Worm (Caenorhabditis elegans) whole organism, young adult: ENCODE results near the gene cct-7.

Experiments used
- B0261.1 ChIP-seq: sonication (generic microtip); optimal IDR thresholded peaks from 2 replicates; lab custom pipeline; 2016; ENCODE audit warnings: mild to moderate bottlenecking, missing genetic modification characterization, moderate library complexity, missing compliant biosample characterization
- B0336.3 ChIP-seq: fragments of 200-800 bp; sonication (Bioruptor generic); IDR thresholded peaks from 2 replicates; pipeline ENCODE4 v1.3.6; 2022; ENCODE audit warnings: missing genetic modification characterization, missing compliant biosample characterization
- F22D6.2 ChIP-seq: sonication (generic microtip); optimal IDR thresholded peaks from 2 replicates; lab custom pipeline; 2016; ENCODE audit warnings: mild to moderate bottlenecking, missing genetic modification characterization, missing compliant biosample characterization
- F33H1.4 ChIP-seq: fragments of 200-800 bp; sonication (Bioruptor generic); IDR thresholded peaks from 2 replicates; pipeline ENCODE4 v1.3.6; 2022; ENCODE audit warnings: missing genetic modification reagents, missing genetic modification characterization, missing compliant biosample characterization
- F37B4.10 ChIP-seq: fragments of 200-800 bp; sonication (Bioruptor generic); IDR thresholded peaks from 2 replicates; pipeline ENCODE4 v1.3.6; 2022; ENCODE audit warnings: missing genetic modification characterization, missing compliant biosample characterization
- F55B11.4 ChIP-seq: sonication (generic microtip); optimal IDR thresholded peaks from 2 replicates; lab custom pipeline; 2016; ENCODE audit warnings: missing compliant biosample characterization, missing genetic modification characterization, borderline replicate concordance; ENCODE audit not compliant: insufficient read depth
- F57A8.1 ChIP-seq: fragments of 200-800 bp; sonication (Bioruptor generic); optimal IDR thresholded peaks from 2 replicates; lab custom pipeline; 2018; ENCODE audit warnings: mild to moderate bottlenecking, missing genetic modification characterization, moderate library complexity, missing compliant biosample characterization
- F57C9.4 ChIP-seq: sonication (generic microtip); optimal IDR thresholded peaks from 2 replicates; lab custom pipeline; 2017; ENCODE audit warnings: mild to moderate bottlenecking, missing genetic modification characterization, missing compliant biosample characterization
- T26A5.8 ChIP-seq: sonication (generic microtip); optimal IDR thresholded peaks from 2 replicates; lab custom pipeline; 2016; ENCODE audit warnings: missing genetic modification characterization, missing compliant biosample characterization
- Y53F4B.3 ChIP-seq: fragments of 200-800 bp; sonication (Bioruptor generic); IDR thresholded peaks from 2 replicates; pipeline ENCODE4 v1.3.6; 2022; ENCODE audit warnings: missing genetic modification reagents, missing genetic modification characterization, missing compliant biosample characterization
- Y56A3A.18 ChIP-seq: fragments of 200-800 bp; sonication (Bioruptor generic); IDR thresholded peaks from 2 replicates; pipeline ENCODE4 v1.3.6; 2022; ENCODE audit warnings: missing genetic modification reagents, missing genetic modification characterization, missing compliant biosample characterization
- athp-1 ChIP-seq: sonication (generic microtip); optimal IDR thresholded peaks from 2 replicates; lab custom pipeline; 2017; ENCODE audit warnings: mild to moderate bottlenecking, missing genetic modification characterization, missing compliant biosample characterization
- attf-3 ChIP-seq: fragments of 200-800 bp; sonication (Bioruptor generic); conservative IDR thresholded peaks from 2 replicates; pipeline ENCODE4 v1.3.6; 2022; ENCODE audit warnings: missing genetic modification reagents, missing genetic modification characterization, missing compliant biosample characterization
- bed-1 ChIP-seq: fragments of 200-800 bp; sonication (Bioruptor generic); IDR thresholded peaks from 2 replicates; pipeline ENCODE4 v1.3.6; 2022; ENCODE audit warnings: missing genetic modification reagents, missing genetic modification characterization, missing compliant biosample characterization
- cebp-1 ChIP-seq, 2 experiments: fragments of 200-800 bp in 1 of 2; sonication (Bioruptor generic) in 1 of 2; sonication (generic microtip) in 1 of 2; IDR thresholded peaks in 1 of 2; optimal IDR thresholded peaks in 1 of 2; 2 replicates each; pipeline versions ENCODE4 v1.3.6 to Lab custom; 2017 to 2022; ENCODE audit warnings: missing compliant biosample characterization in 2 of 2, missing genetic modification characterization in 2 of 2, mild to moderate bottlenecking in 1 of 2, missing genetic modification reagents in 1 of 2, moderate library complexity in 1 of 2
- ceh-58 ChIP-seq: fragments of 200-800 bp; sonication (Bioruptor generic); IDR thresholded peaks from 2 replicates; pipeline ENCODE4 v1.3.6; 2022; ENCODE audit warnings: missing genetic modification characterization, missing compliant biosample characterization
- ceh-91 ChIP-seq: fragments of 200-800 bp; sonication (Bioruptor generic); IDR thresholded peaks from 2 replicates; pipeline ENCODE4 v1.3.6; 2022; ENCODE audit warnings: missing genetic modification reagents, missing genetic modification characterization, missing compliant biosample characterization
- die-1 ChIP-seq: sonication (generic microtip); optimal IDR thresholded peaks from 2 replicates; lab custom pipeline; 2016; ENCODE audit warnings: missing genotype, mild to moderate bottlenecking, missing genetic modification characterization, missing compliant biosample characterization
- dpff-1 ChIP-seq: sonication (generic microtip); optimal IDR thresholded peaks from 2 replicates; lab custom pipeline; 2017; ENCODE audit warnings: mild to moderate bottlenecking, missing genetic modification characterization, missing compliant biosample characterization
- dpl-1 ChIP-seq: fragments of 150-350 bp; optimal IDR thresholded peaks from 2 replicates; lab custom pipeline; 2014; ENCODE audit warnings: missing biosample characterization, missing genetic modification reagents, missing genetic modification characterization
- ets-4 ChIP-seq: fragments of 200-800 bp; sonication (Bioruptor generic); optimal IDR thresholded peaks from 2 replicates; lab custom pipeline; 2018; ENCODE audit warnings: mild to moderate bottlenecking, missing genetic modification characterization, missing compliant biosample characterization
- fkh-3 ChIP-seq: sonication (generic microtip); optimal IDR thresholded peaks from 2 replicates; lab custom pipeline; 2016; ENCODE audit warnings: mild to moderate bottlenecking, missing genetic modification characterization, missing compliant biosample characterization
- hlh-12 ChIP-seq: sonication (generic microtip); optimal IDR thresholded peaks from 2 replicates; lab custom pipeline; 2016; ENCODE audit warnings: missing genetic modification characterization, missing compliant biosample characterization
- hrde-1 ChIP-seq: sonication (generic microtip); optimal IDR thresholded peaks from 2 replicates; lab custom pipeline; 2016; ENCODE audit warnings: missing genetic modification characterization, mild to moderate bottlenecking, missing compliant biosample characterization, moderate library complexity, missing genotype, missing genetic modification reagents, borderline replicate concordance
- let-607 ChIP-seq, 2 experiments: fragments of 200-800 bp in 1 of 2; sonication (Bioruptor generic) in 1 of 2; sonication (generic microtip) in 1 of 2; optimal IDR thresholded peaks; 2 replicates each; lab custom pipeline; 2016 to 2018; ENCODE audit warnings: mild to moderate bottlenecking in 2 of 2, missing compliant biosample characterization in 2 of 2, missing genetic modification characterization in 2 of 2, moderate library complexity in 2 of 2, missing genotype in 1 of 2
- lin-35 ChIP-seq, 3 experiments: fragments of 150-350 bp in 2 of 3; sonication (generic microtip) in 1 of 3; optimal IDR thresholded peaks; 2 replicates each; lab custom pipeline; 2014 to 2018; ENCODE audit warnings: missing biosample characterization in 3 of 3, missing genetic modification characterization in 3 of 3, missing genetic modification reagents in 3 of 3
- mcd-1 ChIP-seq: fragments of 200-800 bp; sonication (Bioruptor generic); IDR thresholded peaks from 2 replicates; pipeline ENCODE4 v1.3.6; 2022; ENCODE audit warnings: missing genetic modification reagents, missing genetic modification characterization, missing compliant biosample characterization
- mel-28 ChIP-seq: sonication (generic microtip); optimal IDR thresholded peaks from 2 replicates; lab custom pipeline; 2016; ENCODE audit warnings: borderline replicate concordance, mild to moderate bottlenecking, missing genetic modification characterization, missing compliant biosample characterization
- mxl-1 ChIP-seq: sonication (generic microtip); optimal IDR thresholded peaks from 2 replicates; lab custom pipeline; 2016; ENCODE audit warnings: missing genetic modification characterization, missing compliant biosample characterization
- nhr-80 ChIP-seq: sonication (generic microtip); optimal IDR thresholded peaks from 2 replicates; lab custom pipeline; 2016; ENCODE audit warnings: missing genetic modification characterization, missing compliant biosample characterization
- pbrm-1 ChIP-seq: fragments of 200-800 bp; sonication (Bioruptor generic); IDR thresholded peaks from 2 replicates; pipeline ENCODE4 v1.3.6; 2022; ENCODE audit warnings: missing genetic modification reagents, missing genetic modification characterization, missing compliant biosample characterization
- unc-62 ChIP-seq: fragments of 150-350 bp; optimal IDR thresholded peaks from 2 replicates; lab custom pipeline; 2014; ENCODE audit warnings: missing biosample characterization, missing genetic modification reagents, missing genetic modification characterization
- zfh-2 ChIP-seq: fragments of 200-800 bp; sonication (Bioruptor generic); conservative IDR thresholded peaks from 2 replicates; pipeline ENCODE4 v1.3.6; 2022; ENCODE audit warnings: missing genetic modification reagents, missing genetic modification characterization, missing compliant biosample characterization
- ztf-22 ChIP-seq: fragments of 200-800 bp; sonication (Bioruptor generic); optimal IDR thresholded peaks from 2 replicates; lab custom pipeline; 2018; ENCODE audit warnings: mild to moderate bottlenecking, missing genetic modification characterization, moderate library complexity, missing compliant biosample characterization
- ztf-25 ChIP-seq: fragments of 200-800 bp; sonication (Bioruptor generic); IDR thresholded peaks from 2 replicates; pipeline ENCODE4 v1.3.6; 2022; ENCODE audit warnings: missing genetic modification reagents, missing genetic modification characterization, missing compliant biosample characterization
- ztf-3 ChIP-seq: fragments of 200-800 bp; sonication (Bioruptor generic); optimal IDR thresholded peaks from 2 replicates; lab custom pipeline; 2018; ENCODE audit warnings: mild to moderate bottlenecking, missing genetic modification characterization, missing compliant biosample characterization

cct-7 gene

ce11 chrV:1875497-1875988, 3.5 kb downstream of the cct-7 start (continued):
- peak; percentile 94 for TF ChIP-seq F57C9.4 (tag; lab: Kevin White, UChicago)
- TF ChIP-seq ceh-58 (GFP tag; lab: Robert Waterston, UW): peak; percentile 77; the same call in 1 of the 2 replicates
- TF ChIP-seq fkh-3 (tag; lab: Kevin White, UChicago): peak; percentile 8
- no peak for TF ChIP-seq die-1 (tag; lab: Kevin White, UChicago)
- 0 out of 2 replicates have a peak, but pooled peaks have one; percentile 35 for TF ChIP-seq F33H1.4 (GFP tag; lab: Robert Waterston, UW)
- TF ChIP-seq ztf-3: no peak

DNA sequence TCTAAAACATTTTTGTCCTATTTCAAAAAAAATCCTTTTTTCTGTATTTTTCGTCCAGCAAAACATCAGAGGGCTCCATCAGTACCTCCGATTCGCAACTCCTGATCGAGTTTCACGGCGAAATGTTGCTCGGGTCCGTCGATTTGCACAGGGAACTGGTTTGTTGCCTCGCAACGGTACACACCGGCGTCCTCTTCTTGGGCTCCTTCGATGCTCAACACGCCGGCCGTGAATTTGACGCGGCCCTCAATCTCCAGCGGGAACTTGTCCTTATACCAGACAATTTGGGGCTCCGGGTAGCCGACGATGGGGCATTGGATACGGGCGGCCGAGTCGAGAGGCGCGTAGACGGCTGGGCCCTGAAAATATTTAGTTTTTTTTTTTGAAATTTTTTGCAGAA, 6.0 kb downstream of the cct-7 start:
- TF ChIP-seq ztf-22 (GFP tag; lab: Kevin White, UChicago) (no peak), mcd-1 (0 out of 2 replicates have a peak, but pooled peaks have one; percentile 13), zfh-2 (GFP tag; lab: Robert Waterston, UW) (peak; percentile 71)

- TF ChIP-seq nhr-80 (tag; lab: Kevin White, UChicago) (peak; percentile 61), F55B11.4 (tag; lab: Kevin White, UChicago) (no peak), B0261.1 (no peak), cebp-1 (GFP tag; IDR thresholded peaks at IDR 0.05; lab: Robert Waterston, UW) (no peak), cebp-1 (tag; optimal IDR thresholded peaks at IDR 0.05; lab: Kevin White, UChicago) (peak; percentile 32), athp-1 (no peak)
Observed at ce11 chrV:1883131-1883530, 11.1 kb downstream of the cct-7 start.

DNA sequence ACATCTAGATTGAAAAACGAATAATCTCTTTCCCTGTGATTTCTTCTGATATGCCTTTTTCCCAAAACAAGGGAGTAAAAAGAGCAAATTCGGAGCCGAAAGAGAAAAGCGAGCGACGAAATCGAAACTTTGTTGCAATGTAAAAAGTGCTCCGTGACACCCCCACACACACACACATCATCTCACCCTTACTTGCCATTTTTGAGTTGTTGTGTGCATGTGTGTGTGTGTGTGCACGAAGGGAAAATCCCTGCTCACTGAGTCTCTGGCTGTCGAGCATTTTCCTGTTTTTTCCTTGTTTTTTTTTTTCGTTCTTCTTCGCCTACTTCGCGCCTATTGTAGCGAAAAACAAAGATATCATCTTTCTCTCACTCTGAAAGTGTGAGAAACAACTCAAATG, 15.0 kb downstream of the cct-7 start:
- no peak for TF ChIP-seq F57A8.1 (GFP tag; lab: Kevin White, UChicago)
- TF ChIP-seq ztf-25 (GFP tag; lab: Robert Waterston, UW): no peak
- no peak for TF ChIP-seq unc-62 (GFP tag; lab: Kevin White, UChicago)
- no peak for TF ChIP-seq zfh-2 (GFP tag; lab: Robert Waterston, UW)
- TF ChIP-seq dpff-1 (tag; lab: Kevin White, UChicago): no peak
- no peak for TF ChIP-seq ceh-91 (GFP tag; lab: Robert Waterston, UW)
- no peak for TF ChIP-seq lin-35 (GFP tag; optimal IDR thresholded peaks at IDR 0.05; lab: Kevin White, UChicago)
- no peak for TF ChIP-seq bed-1 (GFP tag; lab: Robert Waterston, UW)
- no peak for TF ChIP-seq let-607 (tag; optimal IDR thresholded peaks at IDR 0.05; lab: Kevin White, UChicago)
- no peak for TF ChIP-seq mel-28
- no peak for TF ChIP-seq F22D6.2
- TF ChIP-seq hrde-1 (tag; lab: Kevin White, UChicago): no peak
- no peak for TF ChIP-seq hlh-12 (tag; lab: Kevin White, UChicago)
- TF ChIP-seq Y53F4B.3 (GFP tag; lab: Robert Waterston, UW): no peak
- TF ChIP-seq B0336.3: no peak
- no peak for TF ChIP-seq F37B4.10 (GFP tag; lab: Robert Waterston, UW)
- no peak for TF ChIP-seq ets-4 (GFP tag; lab: Kevin White, UChicago)
- no peak for TF ChIP-seq B0261.1
- no peak for TF ChIP-seq pbrm-1 (GFP tag; lab: Robert Waterston, UW)
- no peak for TF ChIP-seq Y56A3A.18 (GFP tag; lab: Robert Waterston, UW)

- no peak for TF ChIP-seq dpl-1 (GFP tag; lab: Kevin White, UChicago)
- no peak for TF ChIP-seq attf-3 (GFP tag; lab: Robert Waterston, UW)
- peak; percentile 34; the same call in 1 of the 2 replicates for TF ChIP-seq zfh-2 (GFP tag; lab: Robert Waterston, UW)
- TF ChIP-seq mxl-1 (tag; lab: Kevin White, UChicago): no peak
- TF ChIP-seq T26A5.8: no peak
Observed at ce11 chrV:1888299-1888698, 16.3 kb downstream of the cct-7 start.
